Worm (Caenorhabditis elegans): ENCODE results near the gene lin-3.

- TF ChIP-seq sea-1 (GFP tag; conservative IDR thresholded peaks at IDR 0.05) = no peak
- TF ChIP-seq ceh-36 (tag; optimal IDR thresholded peaks at IDR 0.05) = no peak
Measured at ce11 chrIV:11031640-11032039, 22.5 kb upstream of the lin-3 start.

All from whole organism, early embryonic.